Fruit fly (Drosophila melanogaster): Measurements from ENCODE around the gene CG42740.

- TF ChIP-seq Mrtf (GFP tag; IDR thresholded peaks at IDR 0.05) = no peak
- no peak for TF ChIP-seq CG4424 (GFP tag; optimal IDR thresholded peaks at IDR 0.05)
- TF ChIP-seq CG14667 (GFP tag; IDR thresholded peaks at IDR 0.05) = no peak
- no peak for TF ChIP-seq knrl (GFP tag; IDR thresholded peaks at IDR 0.05; ENCODE audit: partially characterized antibody)
- TF ChIP-seq CG15269 (tag; optimal IDR thresholded peaks at IDR 0.05) = no peak
- no peak for TF ChIP-seq klu (GFP tag; IDR thresholded peaks at IDR 0.05)
- TF ChIP-seq Atf3 (GFP tag; optimal IDR thresholded peaks at IDR 0.05) = no peak
- TF ChIP-seq ATbp (GFP tag; optimal IDR thresholded peaks at IDR 0.05) = no peak
- TF ChIP-seq row (GFP tag; IDR thresholded peaks at IDR 0.05) = no peak
- no peak for TF ChIP-seq cas (GFP tag; IDR thresholded peaks at IDR 0.05)
- no peak for TF ChIP-seq CG17829 (tag; optimal IDR thresholded peaks at IDR 0.05)
Observed at dm6 chr3R:30464244-30464643, 41.5 kb upstream of the CG42740 start.

Measured in whole organism, embryonic.